Fruit fly (Drosophila melanogaster) whole organism, pupa: ENCODE data around the gene CG9135.

Experiments
- CG10348 ChIP-seq: fragments of 200-800 bp; sonication (Bioruptor generic); IDR thresholded peaks from 2 replicates; pipeline ENCODE4 v1.3.6; 2022; ENCODE audit warnings: missing biosample characterization, missing genetic modification characterization
- CG13204 ChIP-seq: fragments of 200-800 bp; sonication (Bioruptor generic); optimal IDR thresholded peaks from 2 replicates; lab custom pipeline; 2018; ENCODE audit warnings: missing biosample characterization, mild to moderate bottlenecking, missing genetic modification characterization, moderate library complexity
- CG14655 ChIP-seq: fragments of 200-800 bp; sonication (Bioruptor generic); optimal IDR thresholded peaks from 3 replicates; lab custom pipeline; 2017; ENCODE audit warnings: mild to moderate bottlenecking, missing biosample characterization, missing genetic modification reagents, missing genetic modification characterization
- CG8301 ChIP-seq: fragments of 200-800 bp; sonication (Bioruptor generic); optimal IDR thresholded peaks from 2 replicates; lab custom pipeline; 2018; ENCODE audit warnings: missing biosample characterization, mild to moderate bottlenecking, missing genetic modification characterization
- Snoo ChIP-seq: fragments of 200-800 bp; sonication (Bioruptor generic); optimal IDR thresholded peaks from 3 replicates; lab custom pipeline; 2017; ENCODE audit warnings: missing biosample characterization, mild to moderate bottlenecking, missing genetic modification characterization, inconsistent platforms
- rn ChIP-seq: fragments of 200-800 bp; sonication (Bioruptor generic); IDR thresholded peaks from 2 replicates; pipeline ENCODE4 v1.3.6; 2022; ENCODE audit warnings: missing biosample characterization, missing genetic modification characterization

dm6 chr2L:6031838-6032237 lies 18.8 kb upstream of the CG9135 start:
- TF ChIP-seq Snoo (tag; lab: Kevin White, UChicago) (no peak), CG13204 (GFP tag; lab: Kevin White, UChicago) (no peak), CG14655 (GFP tag; lab: Kevin White, UChicago) (no peak), CG8301 (tag; lab: Kevin White, UChicago) (no peak), rn (GFP tag; lab: Robert Waterston, UW) (no peak), CG10348 (GFP tag; lab: Robert Waterston, UW) (no peak)
